Fruit fly (Drosophila melanogaster) whole organism, adult: ENCODE measurements around the gene CG14692.

Experiments used
- CG11617 ChIP-seq: fragments of 200-800 bp; sonication (Bioruptor generic); optimal IDR thresholded peaks from 2 replicates; lab custom pipeline; 2017; ENCODE audit warnings: mild to moderate bottlenecking, missing biosample characterization, missing genetic modification reagents, missing genetic modification characterization
- CG12768 ChIP-seq: fragments of 200-800 bp; sonication (Bioruptor generic); optimal IDR thresholded peaks from 2 replicates; lab custom pipeline; 2017; ENCODE audit warnings: missing biosample characterization, missing genetic modification characterization, mild to moderate bottlenecking, moderate library complexity, missing genetic modification reagents
- CG14711 ChIP-seq: fragments of 200-800 bp; sonication (Bioruptor generic); optimal IDR thresholded peaks from 2 replicates; lab custom pipeline; 2018; ENCODE audit warnings: missing biosample characterization, mild to moderate bottlenecking, missing genetic modification characterization, moderate library complexity
- CG1620 ChIP-seq: fragments of 200-800 bp; sonication (Bioruptor generic); optimal IDR thresholded peaks from 2 replicates; lab custom pipeline; 2016; ENCODE audit warnings: missing biosample characterization, missing genetic modification characterization
- CG33017 ChIP-seq: fragments of 200-800 bp; sonication (Bioruptor generic); optimal IDR thresholded peaks from 2 replicates; lab custom pipeline; 2018; ENCODE audit warnings: missing biosample characterization, mild to moderate bottlenecking, missing genetic modification characterization, moderate library complexity
- CG5204 ChIP-seq: fragments of 200-800 bp; sonication (Bioruptor generic); optimal IDR thresholded peaks from 2 replicates; lab custom pipeline; 2016; ENCODE audit warnings: missing biosample characterization, missing genetic modification characterization
- CG7045 ChIP-seq: fragments of 200-800 bp; sonication (Bioruptor generic); optimal IDR thresholded peaks from 2 replicates; lab custom pipeline; 2017; ENCODE audit warnings: missing biosample characterization, mild to moderate bottlenecking, missing genetic modification characterization
- CG7101 ChIP-seq: fragments of 200-800 bp; sonication (Bioruptor generic); optimal IDR thresholded peaks from 2 replicates; lab custom pipeline; 2018; ENCODE audit warnings: missing biosample characterization, mild to moderate bottlenecking, missing genetic modification characterization, moderate library complexity
- Clk ChIP-seq: fragments of 200-800 bp; sonication (Bioruptor generic); optimal IDR thresholded peaks from 2 replicates; lab custom pipeline; 2017; ENCODE audit warnings: missing biosample characterization, missing genetic modification characterization
- Crg-1 ChIP-seq: fragments of 200-800 bp; sonication (Bioruptor generic); optimal IDR thresholded peaks from 2 replicates; lab custom pipeline; 2016; ENCODE audit warnings: missing biosample characterization, missing genetic modification characterization
- Hr96 ChIP-seq: fragments of 200-800 bp; sonication (Bioruptor generic); optimal IDR thresholded peaks from 2 replicates; lab custom pipeline; 2016; ENCODE audit warnings: missing biosample characterization, missing genetic modification characterization
- Mnt ChIP-seq: fragments of 200-800 bp; sonication (Bioruptor generic); optimal IDR thresholded peaks from 2 replicates; lab custom pipeline; 2016; ENCODE audit warnings: missing biosample characterization, mild to moderate bottlenecking, missing genetic modification characterization
- bab1 ChIP-seq: fragments of 200-800 bp; sonication (Bioruptor generic); optimal IDR thresholded peaks from 3 replicates; lab custom pipeline; 2019; ENCODE audit warnings: missing biosample characterization, mild to moderate bottlenecking, missing genetic modification characterization, moderate library complexity
- cic ChIP-seq: fragments of 200-800 bp; sonication (Bioruptor generic); optimal IDR thresholded peaks from 2 replicates; lab custom pipeline; 2017; ENCODE audit warnings: missing biosample characterization, mild to moderate bottlenecking, missing genetic modification characterization, moderate library complexity
- cnc ChIP-seq, 2 experiments: fragments of >200 bp; optimal IDR thresholded peaks; 2 replicates each; lab custom pipeline; 2017
- kay ChIP-seq: fragments of 200-800 bp; sonication (Bioruptor generic); peaks from one replicate; lab custom pipeline; 2016; ENCODE audit warnings: missing biosample characterization, missing genetic modification characterization, borderline replicate concordance
- ovo ChIP-seq: fragments of 200-800 bp; sonication (Bioruptor generic); optimal IDR thresholded peaks from 2 replicates; lab custom pipeline; 2016; ENCODE audit warnings: missing biosample characterization, missing genetic modification characterization
- pad ChIP-seq: fragments of 200-800 bp; sonication (Bioruptor generic); optimal IDR thresholded peaks from 3 replicates; lab custom pipeline; 2017; ENCODE audit warnings: missing biosample characterization, missing genetic modification characterization, mild to moderate bottlenecking, moderate library complexity, missing genetic modification reagents
- tj ChIP-seq: fragments of 200-800 bp; sonication (Bioruptor generic); optimal IDR thresholded peaks from 3 replicates; lab custom pipeline; 2017; ENCODE audit warnings: missing biosample characterization, mild to moderate bottlenecking, missing genetic modification characterization, moderate library complexity
- toe ChIP-seq: fragments of 200-800 bp; sonication (Bioruptor generic); optimal IDR thresholded peaks from 2 replicates; lab custom pipeline; 2016; ENCODE audit warnings: missing biosample characterization, missing genetic modification characterization

The CG14692 gene

dm6 chr3R:10777274-10777673, 26.5 kb downstream of the CG14692 start, which contains the start of the genes CG45076, CG45078 and fau:
Gene CG45076, minus strand, starts transcription at chr3R:10777374.
Gene CG45078, minus strand, starts transcription at chr3R:10777374.
Gene fau, minus strand, starts transcription at chr3R:10777374.
- TF ChIP-seq cnc (optimal IDR thresholded peaks at IDR 0.05; lab: Kevin White, UChicago), result no peak
- TF ChIP-seq Crg-1 (GFP tag; lab: Kevin White, UChicago), result no peak
- no peak for TF ChIP-seq cic
- no peak for TF ChIP-seq bab1 (GFP tag; lab: Kevin White, UChicago)
- no peak for TF ChIP-seq kay (GFP tag; lab: Kevin White, UChicago)

DNA sequence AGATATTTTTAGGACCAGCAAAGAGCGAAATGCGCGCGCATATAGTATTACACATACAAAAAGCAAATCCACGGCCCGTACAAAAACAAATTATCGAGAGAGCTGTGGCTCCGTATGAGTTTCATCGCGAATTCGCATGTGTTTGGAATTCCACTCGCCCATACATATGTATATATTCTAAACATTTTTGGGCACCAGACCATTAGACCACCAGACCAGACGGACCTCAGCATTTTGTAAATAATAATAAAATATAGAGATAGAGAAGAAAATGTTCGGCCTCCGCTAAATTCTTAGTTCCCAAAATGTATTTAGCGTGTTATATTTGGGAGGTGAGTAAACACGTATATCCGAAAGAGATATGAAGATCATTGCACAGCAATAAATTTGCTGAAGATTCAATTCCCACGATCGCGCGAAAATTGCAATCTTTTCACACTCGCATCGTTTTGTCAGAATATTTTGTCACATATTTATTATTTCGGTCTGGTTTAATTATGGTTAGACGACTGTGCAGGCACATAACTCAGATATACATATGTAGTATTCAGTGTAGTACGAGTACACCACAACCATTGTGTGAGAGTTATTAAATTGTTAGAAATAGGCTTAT, 27.6 kb downstream of the CG14692 start:
- no peak for TF ChIP-seq toe (GFP tag; lab: Kevin White, UChicago)
- no peak for TF ChIP-seq Clk (GFP tag; lab: Kevin White, UChicago)
- no peak for TF ChIP-seq CG7045
- TF ChIP-seq Hr96 (GFP tag; lab: Kevin White, UChicago), result no peak
- TF ChIP-seq cnc (optimal IDR thresholded peaks at IDR 0.05; lab: Kevin White, UChicago), result no peak
- TF ChIP-seq ovo (GFP tag; lab: Kevin White, UChicago), result no peak
- TF ChIP-seq CG7101 (tag; lab: Kevin White, UChicago), result no peak
- no peak for TF ChIP-seq pad (GFP tag; lab: Kevin White, UChicago)
- TF ChIP-seq tj, result no peak
- TF ChIP-seq CG1620 (GFP tag; lab: Kevin White, UChicago), result no peak
- TF ChIP-seq CG12768 (GFP tag; lab: Kevin White, UChicago), result no peak
- no peak for TF ChIP-seq Crg-1 (GFP tag; lab: Kevin White, UChicago)
- TF ChIP-seq CG14711, result no peak
- no peak for TF ChIP-seq kay (GFP tag; lab: Kevin White, UChicago)
- no peak for TF ChIP-seq CG33017 (tag; lab: Kevin White, UChicago)

- TF ChIP-seq kay (GFP tag; lab: Kevin White, UChicago) (no peak), bab1 (GFP tag; lab: Kevin White, UChicago) (no peak), cic (no peak), cnc (optimal IDR thresholded peaks at IDR 0.05; lab: Kevin White, UChicago) (no peak), CG7101 (tag; lab: Kevin White, UChicago) (no peak), CG14711 (no peak), CG11617 (GFP tag; lab: Kevin White, UChicago) (no peak), toe (GFP tag; lab: Kevin White, UChicago) (no peak), tj (no peak), CG1620 (GFP tag; lab: Kevin White, UChicago) (no peak), CG12768 (GFP tag; lab: Kevin White, UChicago) (no peak), ovo (GFP tag; lab: Kevin White, UChicago) (no peak), Clk (GFP tag; lab: Kevin White, UChicago) (no peak), Hr96 (GFP tag; lab: Kevin White, UChicago) (no peak)
Observed at dm6 chr3R:10775246-10775645, 28.5 kb downstream of the CG14692 start.

DNA sequence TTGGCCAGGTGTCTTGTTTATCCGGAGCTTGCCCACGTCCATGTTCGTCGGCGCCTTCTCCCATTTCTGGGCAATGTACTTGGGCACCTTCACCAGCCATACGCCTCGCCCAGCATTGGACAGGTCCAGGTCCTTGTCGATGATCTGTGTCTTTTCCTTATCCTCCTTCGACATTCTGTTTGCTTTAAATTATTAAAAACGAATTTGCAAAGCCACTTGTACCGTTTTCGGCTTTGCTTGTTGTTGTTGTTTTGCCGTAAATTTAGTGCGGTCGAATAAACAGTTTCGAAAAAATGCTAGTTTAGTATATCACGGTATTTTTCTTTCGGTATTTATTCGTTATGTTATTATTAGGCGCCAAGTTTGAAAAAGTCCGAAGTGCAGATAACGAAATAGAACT, 36.2 kb downstream of the CG14692 start, which contains the start of gene TfIIFbeta:
TfIIFbeta (minus strand) TSS at position 279 of the 400 bp plus-strand sequence.
- TF ChIP-seq CG5204 (GFP tag; lab: Kevin White, UChicago) (no peak), bab1 (GFP tag; lab: Kevin White, UChicago) (no peak), Mnt (GFP tag; lab: Kevin White, UChicago) (no peak), cnc (optimal IDR thresholded peaks at IDR 0.05; lab: Kevin White, UChicago) (no peak), CG33017 (tag; lab: Kevin White, UChicago) (no peak), toe (GFP tag; lab: Kevin White, UChicago) (no peak), CG11617 (GFP tag; lab: Kevin White, UChicago) (no peak), Clk (GFP tag; lab: Kevin White, UChicago) (no peak), Crg-1 (GFP tag; lab: Kevin White, UChicago) (no peak), CG7045 (no peak)

- TF ChIP-seq cnc (optimal IDR thresholded peaks at IDR 0.05; lab: Kevin White, UChicago), result no peak
- no peak for TF ChIP-seq CG12768 (GFP tag; lab: Kevin White, UChicago)
- no peak for TF ChIP-seq CG14711
- TF ChIP-seq CG1620 (GFP tag; lab: Kevin White, UChicago), result no peak
- no peak for TF ChIP-seq cic
- no peak for TF ChIP-seq Mnt (GFP tag; lab: Kevin White, UChicago)
- no peak for TF ChIP-seq bab1 (GFP tag; lab: Kevin White, UChicago)
- TF ChIP-seq pad (GFP tag; lab: Kevin White, UChicago), result no peak
- TF ChIP-seq CG33017 (tag; lab: Kevin White, UChicago), result no peak
- TF ChIP-seq CG7045, result no peak
- TF ChIP-seq Crg-1 (GFP tag; lab: Kevin White, UChicago), result no peak
- no peak for TF ChIP-seq toe (GFP tag; lab: Kevin White, UChicago)
- TF ChIP-seq ovo (GFP tag; lab: Kevin White, UChicago), result no peak
- TF ChIP-seq CG5204 (GFP tag; lab: Kevin White, UChicago), result no peak
- TF ChIP-seq CG7101 (tag; lab: Kevin White, UChicago), result no peak
- TF ChIP-seq kay (GFP tag; lab: Kevin White, UChicago), result no peak
- TF ChIP-seq Hr96 (GFP tag; lab: Kevin White, UChicago), result no peak
- TF ChIP-seq tj, result no peak
- TF ChIP-seq CG11617 (GFP tag; lab: Kevin White, UChicago), result no peak
Observed at dm6 chr3R:10761980-10762379, 41.8 kb downstream of the CG14692 start.
